Fruit fly (Drosophila melanogaster): Measurements from ENCODE around the gene CG4914.

CG4914 gene

DNA sequence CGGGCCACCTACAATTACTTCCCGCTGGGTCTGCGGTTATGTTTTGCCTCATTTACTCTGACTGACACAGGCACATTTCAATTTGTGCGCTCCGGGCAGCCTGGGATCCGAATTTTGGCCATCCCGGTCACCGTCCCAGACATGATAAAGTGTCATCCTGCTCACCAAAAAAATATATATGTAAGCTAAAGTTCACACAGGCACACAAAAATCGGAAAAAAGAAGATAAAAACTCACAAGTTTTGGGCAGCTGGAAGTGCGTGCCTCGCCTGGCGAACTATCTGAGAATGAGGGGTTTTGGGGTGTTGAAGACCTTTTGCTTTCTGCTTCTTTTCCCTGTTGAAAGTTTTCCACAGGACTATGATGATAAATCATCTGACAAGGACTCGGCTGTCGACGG lies 8.3 kb upstream of the CG4914 start:
- TF ChIP-seq Smox (GFP tag; optimal IDR thresholded peaks at IDR 0.05) (no peak), CG34406 (GFP tag; optimal IDR thresholded peaks at IDR 0.05) (no peak), vri (GFP tag; optimal IDR thresholded peaks at IDR 0.05) (no peak), CG8632 (GFP tag; optimal IDR thresholded peaks at IDR 0.05) (no peak), CG10631 (GFP tag; optimal IDR thresholded peaks at IDR 0.05) (no peak), CG3032 (tag; optimal IDR thresholded peaks at IDR 0.05) (no peak), CG6276 (GFP tag; optimal IDR thresholded peaks at IDR 0.05) (no peak), Hr39 (GFP tag; optimal IDR thresholded peaks at IDR 0.05) (no peak), cyc (GFP tag; optimal IDR thresholded peaks at IDR 0.05) (no peak), ss (GFP tag; optimal IDR thresholded peaks at IDR 0.05) (no peak), svp (GFP tag) (no peak), pdm3 (GFP tag; optimal IDR thresholded peaks at IDR 0.05) (no peak), Hr4 (GFP tag; optimal IDR thresholded peaks at IDR 0.05) (no peak), lz (GFP tag; optimal IDR thresholded peaks at IDR 0.05) (no peak), Ets96B (tag; optimal IDR thresholded peaks at IDR 0.05) (no peak), fkh (GFP tag; optimal IDR thresholded peaks at IDR 0.05) (no peak), fd59A (GFP tag; optimal IDR thresholded peaks at IDR 0.05) (no peak), CG8319 (GFP tag; optimal IDR thresholded peaks at IDR 0.05) (no peak), CG15336 (GFP tag; IDR thresholded peaks at IDR 0.05) (no peak)

DNA sequence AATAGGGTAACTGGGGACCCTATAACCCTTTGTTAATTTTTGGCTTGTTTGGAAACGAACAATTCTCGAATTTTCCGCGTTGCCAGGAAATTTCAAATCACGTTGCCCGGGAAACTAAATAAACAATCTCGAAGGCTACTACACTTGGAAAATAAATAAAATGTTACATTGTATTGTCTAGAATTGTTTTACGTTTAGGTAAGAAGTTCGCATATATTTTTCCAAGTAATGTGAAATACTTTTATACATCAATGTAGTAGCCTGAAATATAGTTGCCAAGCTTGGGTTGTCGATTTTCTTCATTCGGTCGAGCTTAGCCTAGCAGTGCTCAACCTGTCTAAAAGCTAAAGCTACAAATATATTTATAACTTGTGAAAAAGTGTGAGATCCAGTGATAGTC lies 6.5 kb upstream of the CG4914 start, which contains the start of gene Dnaaf6:
Gene Dnaaf6, plus strand, starts transcription at position 301 of the 400 bp plus-strand sequence.
- TF ChIP-seq CG6792 (GFP tag; optimal IDR thresholded peaks at IDR 0.05) (no peak), CG7368 (GFP tag; optimal IDR thresholded peaks at IDR 0.05) (no peak), CG10669 (GFP tag; optimal IDR thresholded peaks at IDR 0.05) (no peak)

DNA sequence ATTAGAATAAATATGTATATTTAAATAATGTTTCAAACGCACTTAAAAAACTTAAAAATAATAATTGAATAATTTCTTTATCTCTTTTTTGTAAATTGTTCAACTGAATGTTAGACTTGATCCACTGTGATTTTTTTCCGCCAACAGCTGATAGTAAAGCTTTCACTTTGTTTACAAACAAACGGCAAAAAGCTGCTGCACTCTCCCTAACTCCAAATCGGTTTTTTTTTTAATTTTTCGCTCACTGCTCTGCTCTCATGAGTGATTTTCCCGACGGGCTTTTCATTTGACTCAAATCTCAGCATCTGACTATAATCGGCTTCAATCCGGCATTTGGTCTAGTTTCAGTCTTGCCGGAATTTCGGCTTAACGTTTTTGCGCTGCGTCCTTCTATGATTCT lies 3.6 kb upstream of the CG4914 start:
- TF ChIP-seq Sox14 (GFP tag; optimal IDR thresholded peaks at IDR 0.05) (no peak), dac (GFP tag; optimal IDR thresholded peaks at IDR 0.05) (no peak), CG10631 (GFP tag; optimal IDR thresholded peaks at IDR 0.05) (no peak), fd85E (GFP tag; optimal IDR thresholded peaks at IDR 0.05) (no peak), CG31627 (GFP tag; optimal IDR thresholded peaks at IDR 0.05) (no peak), Lpt (GFP tag; optimal IDR thresholded peaks at IDR 0.05) (no peak), CG10669 (GFP tag; optimal IDR thresholded peaks at IDR 0.05) (no peak), CG6163 (GFP tag; IDR thresholded peaks at IDR 0.05) (0 out of 3 replicates have a peak, but pooled peaks have one; percentile 13), Eip93F (GFP tag; optimal IDR thresholded peaks at IDR 0.05) (no peak), dsx (GFP tag; optimal IDR thresholded peaks at IDR 0.05; ENCODE audit: poor library complexity, severe bottlenecking) (no peak), CG34406 (GFP tag; optimal IDR thresholded peaks at IDR 0.05) (no peak), lz (GFP tag; optimal IDR thresholded peaks at IDR 0.05) (no peak), spab (GFP tag; optimal IDR thresholded peaks at IDR 0.05) (no peak), Blimp-1 (GFP tag; optimal IDR thresholded peaks at IDR 0.05) (no peak), CG3032 (tag; optimal IDR thresholded peaks at IDR 0.05) (no peak), CG11294 (GFP tag; IDR thresholded peaks at IDR 0.05) (no peak), CG6276 (GFP tag; optimal IDR thresholded peaks at IDR 0.05) (peak; percentile 23), CG15336 (GFP tag; IDR thresholded peaks at IDR 0.05) (peak; percentile 58), Ets96B (tag; optimal IDR thresholded peaks at IDR 0.05) (no peak), Sox15 (GFP tag; optimal IDR thresholded peaks at IDR 0.05) (no peak)

DNA sequence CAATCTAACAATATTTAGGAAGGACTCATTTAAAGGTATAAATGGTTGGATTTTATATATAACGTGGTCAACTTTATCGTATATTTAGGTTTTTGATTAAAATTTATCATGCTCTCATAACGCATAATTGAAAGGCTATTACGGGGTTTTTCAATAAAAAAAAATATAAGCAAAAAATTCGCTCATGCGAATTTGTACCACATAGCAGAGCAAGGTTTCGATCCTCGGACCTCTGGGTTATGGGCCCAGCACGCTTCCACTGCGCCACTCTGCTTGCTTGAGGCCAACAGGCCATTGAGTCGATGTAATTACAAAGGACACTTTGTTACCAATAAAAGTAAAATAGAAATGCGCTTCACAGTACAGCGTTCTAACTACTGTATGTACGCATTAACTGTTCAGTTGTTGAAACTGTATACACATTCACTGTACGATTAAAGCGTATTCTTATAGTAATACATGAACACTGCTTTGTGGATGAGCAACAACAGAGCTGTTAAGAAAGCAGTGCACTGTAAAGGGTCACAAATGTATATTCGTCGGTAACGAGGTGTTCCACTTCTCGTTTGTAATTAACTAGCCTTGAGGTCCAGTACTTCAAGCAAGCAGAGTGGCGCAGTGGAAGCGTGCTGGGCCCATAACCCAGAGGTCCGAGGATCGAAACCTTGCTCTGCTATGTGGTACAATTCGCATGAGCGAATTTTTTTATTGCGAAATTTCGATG lies 4.0 kb downstream of the CG4914 start:
- TF ChIP-seq Eip78C (GFP tag) (peak; percentile 9), svp (GFP tag) (peak; percentile 58), fd59A (GFP tag; optimal IDR thresholded peaks at IDR 0.05) (no peak)
